Worm (Caenorhabditis elegans) whole organism, L3 larva: ENCODE measurements around the gene clec-35.

ENCODE experiments used
- aly-2 ChIP-seq: fragments of 150-350 bp; optimal IDR thresholded peaks from 2 replicates; lab custom pipeline; 2014; ENCODE audit warnings: missing biosample characterization, missing genetic modification characterization
- elt-2 ChIP-seq: sonication (generic microtip); optimal IDR thresholded peaks from 2 replicates; lab custom pipeline; 2016; ENCODE audit warnings: missing genetic modification reagents, mild to moderate bottlenecking, missing genetic modification characterization, missing compliant biosample characterization
- jun-1 ChIP-seq: fragments of 150-350 bp; optimal IDR thresholded peaks from 2 replicates; lab custom pipeline; 2014; ENCODE audit warnings: missing biosample characterization, missing genetic modification reagents, missing genetic modification characterization
- lin-15B ChIP-seq: fragments of 150-350 bp; optimal IDR thresholded peaks from 2 replicates; lab custom pipeline; 2014; ENCODE audit warnings: missing biosample characterization, missing genetic modification characterization
- mdl-1 ChIP-seq: fragments of 150-350 bp; optimal IDR thresholded peaks from 2 replicates; lab custom pipeline; 2014; ENCODE audit warnings: missing biosample characterization, missing genetic modification characterization
- mml-1 ChIP-seq: fragments of 150-350 bp; sonication (generic microtip); optimal IDR thresholded peaks from 3 replicates; lab custom pipeline; 2014; ENCODE audit warnings: missing biosample characterization, missing genetic modification characterization
- nhr-11 ChIP-seq: fragments of 150-350 bp; optimal IDR thresholded peaks from 2 replicates; lab custom pipeline; 2014; ENCODE audit warnings: missing biosample characterization, missing genetic modification characterization
- nhr-12 ChIP-seq: fragments of 150-350 bp; optimal IDR thresholded peaks from 2 replicates; lab custom pipeline; 2014; ENCODE audit warnings: missing biosample characterization, missing genetic modification characterization
- nhr-237 ChIP-seq: fragments of 150-350 bp; optimal IDR thresholded peaks from 2 replicates; lab custom pipeline; 2014; ENCODE audit warnings: missing biosample characterization, missing genetic modification characterization
- nhr-28 ChIP-seq: fragments of 150-350 bp; optimal IDR thresholded peaks from 2 replicates; lab custom pipeline; 2014; ENCODE audit warnings: missing biosample characterization, missing genetic modification characterization
- nhr-67 ChIP-seq: fragments of 150-350 bp; optimal IDR thresholded peaks from 2 replicates; lab custom pipeline; 2014; ENCODE audit warnings: missing biosample characterization, missing genetic modification characterization
- nhr-76 ChIP-seq: fragments of 150-350 bp; sonication (generic microtip); optimal IDR thresholded peaks from 5 replicates; lab custom pipeline; 2014; ENCODE audit warnings: missing biosample characterization, missing genetic modification characterization
- unc-39 ChIP-seq: sonication (generic microtip); optimal IDR thresholded peaks from 4 replicates; lab custom pipeline; 2017; ENCODE audit warnings: missing biosample characterization, missing genetic modification characterization
- unc-62 ChIP-seq: fragments of 150-350 bp; sonication (generic microtip); optimal IDR thresholded peaks from 4 replicates; lab custom pipeline; 2014; ENCODE audit warnings: missing biosample characterization, missing genetic modification reagents, missing genetic modification characterization

ce11 chrV:16893440-16893839 lies 39.6 kb upstream of the clec-35 start, which contains the start of gene F09C6.15:
- TF ChIP-seq mml-1 (tag; lab: Kevin White, UChicago) (no peak), nhr-67 (no peak), unc-39 (no peak), jun-1 (no peak), lin-15B (tag; lab: Kevin White, UChicago) (no peak), mdl-1 (no peak), nhr-28 (tag; lab: Kevin White, UChicago) (no peak), nhr-12 (tag; lab: Kevin White, UChicago) (no peak), nhr-237 (tag; lab: Kevin White, UChicago) (no peak), elt-2 (tag; lab: Kevin White, UChicago) (no peak), nhr-11 (no peak), unc-62 (no peak), aly-2 (tag; lab: Kevin White, UChicago) (no peak), nhr-76 (no peak)
